Worm (Caenorhabditis elegans) whole organism, midembryonic: ENCODE data around the gene urm-1.

ENCODE experiments used
- klf-2 ChIP-seq: fragments of 200-800 bp; sonication (Bioruptor generic); conservative IDR thresholded peaks from 2 replicates; pipeline ENCODE4 v1.3.6; 2022; ENCODE audit warnings: missing genetic modification reagents, missing genetic modification characterization, missing compliant biosample characterization
- tab-1 ChIP-seq: fragments of 200-800 bp; sonication (Bioruptor generic); IDR thresholded peaks from 2 replicates; pipeline ENCODE4 v1.3.6; 2022; ENCODE audit warnings: missing genetic modification characterization, missing compliant biosample characterization

ce11 chrIII:10520523-10520922 lies 15.2 kb downstream of the urm-1 start, which contains the start of gene unc-49:
- TF ChIP-seq tab-1 (GFP tag; lab: Robert Waterston, UW) (no peak), klf-2 (GFP tag; lab: Robert Waterston, UW) (no peak)
